Fruit fly (Drosophila melanogaster): ENCODE data around the gene CG10177.

Gene CG10177

dm6 chr3R:23521483-23521882, at the start of gene CG10177:
Gene CG10177 (minus strand): TSS chr3R:23521583.
- no peak for TF ChIP-seq CG17801 (GFP tag; optimal IDR thresholded peaks at IDR 0.05; ENCODE audit: partially characterized antibody)

dm6 chr3R:23569195-23569594, 47.8 kb upstream of the CG10177 start:
- no peak for TF ChIP-seq CG17801 (GFP tag; optimal IDR thresholded peaks at IDR 0.05; ENCODE audit: partially characterized antibody)

dm6 chr3R:23557244-23557643, 35.9 kb upstream of the CG10177 start, which contains the start of gene beat-IV:
Gene beat-IV (plus strand): TSS chr3R:23557412.
- no peak for TF ChIP-seq CG17801 (GFP tag; optimal IDR thresholded peaks at IDR 0.05; ENCODE audit: partially characterized antibody)

dm6 chr3R:23556843-23557242, 35.5 kb upstream of the CG10177 start, which contains the start of gene CG10164:
Gene CG10164 (minus strand): TSS chr3R:23556943.
- TF ChIP-seq CG17801 (GFP tag; optimal IDR thresholded peaks at IDR 0.05; ENCODE audit: partially characterized antibody): no peak

- TF ChIP-seq CG17801 (GFP tag; optimal IDR thresholded peaks at IDR 0.05; ENCODE audit: partially characterized antibody): no peak
These were observed 17.3 kb upstream of the CG10177 start, which contains the start of gene Ugt303B2 for dm6 chr3R:23538719-23539145. Gene Ugt303B2 (minus strand): TSS chr3R:23538908.

dm6 chr3R:23536610-23537009, 15.2 kb upstream of the CG10177 start, which contains the start of gene Ugt303B1:
Gene Ugt303B1 (minus strand): TSS chr3R:23536710.
- TF ChIP-seq CG17801 (GFP tag; optimal IDR thresholded peaks at IDR 0.05; ENCODE audit: partially characterized antibody): no peak

dm6 chr3R:23534609-23535008, 13.2 kb upstream of the CG10177 start, which contains the start of gene Ugt303B3:
Gene Ugt303B3 (minus strand): TSS chr3R:23534767.
- peak; percentile 35 for TF ChIP-seq CG17801 (GFP tag; optimal IDR thresholded peaks at IDR 0.05; ENCODE audit: partially characterized antibody)

dm6 chr3R:23530886-23531285, 9.5 kb upstream of the CG10177 start, which contains the start of gene CG10175:
Gene CG10175 (minus strand): TSS chr3R:23530986.
- no peak for TF ChIP-seq CG17801 (GFP tag; optimal IDR thresholded peaks at IDR 0.05; ENCODE audit: partially characterized antibody)

dm6 chr3R:23527396-23527795, 6.0 kb upstream of the CG10177 start:
- TF ChIP-seq CG17801 (GFP tag; optimal IDR thresholded peaks at IDR 0.05; ENCODE audit: partially characterized antibody): no peak

- TF ChIP-seq CG17801 (GFP tag; optimal IDR thresholded peaks at IDR 0.05; ENCODE audit: partially characterized antibody): no peak
These were observed 4.7 kb upstream of the CG10177 start for dm6 chr3R:23526069-23526468.

dm6 chr3R:23522296-23522695, 913 bp upstream of the CG10177 start:
- no peak for TF ChIP-seq CG17801 (GFP tag; optimal IDR thresholded peaks at IDR 0.05; ENCODE audit: partially characterized antibody)

- TF ChIP-seq CG17801 (GFP tag; optimal IDR thresholded peaks at IDR 0.05; ENCODE audit: partially characterized antibody): no peak
These were observed 1.8 kb downstream of the CG10177 start, which contains the start of gene Irk2 for dm6 chr3R:23519395-23520101. Gene Irk2 (minus strand): TSS chr3R:23519445.

dm6 chr3R:23511356-23511755, 10.0 kb downstream of the CG10177 start:
- no peak for TF ChIP-seq CG17801 (GFP tag; optimal IDR thresholded peaks at IDR 0.05; ENCODE audit: partially characterized antibody)

dm6 chr3R:23509408-23509940, 11.9 kb downstream of the CG10177 start:
- TF ChIP-seq CG17801 (GFP tag; optimal IDR thresholded peaks at IDR 0.05; ENCODE audit: partially characterized antibody): no peak

- TF ChIP-seq CG17801 (GFP tag; optimal IDR thresholded peaks at IDR 0.05; ENCODE audit: partially characterized antibody): no peak
These were observed 13.1 kb downstream of the CG10177 start for dm6 chr3R:23508304-23508703.

- no peak for TF ChIP-seq CG17801 (GFP tag; optimal IDR thresholded peaks at IDR 0.05; ENCODE audit: partially characterized antibody)
These were observed 14.0 kb downstream of the CG10177 start, which contains the start of gene CG34289 for dm6 chr3R:23507376-23507775. Gene CG34289 (minus strand): TSS chr3R:23507476.

All from ovary, adult (tissue).